Worm (Caenorhabditis elegans) whole organism, L2 larva: Measurements from ENCODE around the gene glb-14.

Source experiments
- F13H6.1 ChIP-seq: sonication (generic microtip); optimal IDR thresholded peaks from 2 replicates; lab custom pipeline; 2016; ENCODE audit warnings: missing genetic modification characterization, missing compliant biosample characterization
- ZK546.5 ChIP-seq: sonication (generic microtip); optimal IDR thresholded peaks from 2 replicates; lab custom pipeline; 2017; ENCODE audit warnings: missing biosample characterization, missing genetic modification characterization
- alr-1 ChIP-seq: fragments of 150-350 bp; optimal IDR thresholded peaks from 2 replicates; lab custom pipeline; 2014; ENCODE audit warnings: missing biosample characterization, missing genetic modification characterization
- aly-2 ChIP-seq: fragments of 150-350 bp; optimal IDR thresholded peaks from 2 replicates; lab custom pipeline; 2014; ENCODE audit warnings: missing biosample characterization, missing genetic modification characterization
- ama-1 ChIP-seq: fragments of 150-350 bp; optimal IDR thresholded peaks from 2 replicates; lab custom pipeline; 2018; ENCODE audit warnings: inconsistent platforms
- blmp-1 ChIP-seq: sonication (generic microtip); optimal IDR thresholded peaks from 2 replicates; lab custom pipeline; 2017; ENCODE audit warnings: missing genetic modification characterization, mild to moderate bottlenecking, missing compliant biosample characterization, antibody characterized with exemption, moderate library complexity; ENCODE audit not compliant: insufficient read depth
- ceh-16 ChIP-seq: fragments of 150-350 bp; optimal IDR thresholded peaks from 2 replicates; lab custom pipeline; 2014; ENCODE audit warnings: missing biosample characterization, missing genetic modification characterization
- crh-2 ChIP-seq: sonication (generic microtip); optimal IDR thresholded peaks from 2 replicates; lab custom pipeline; 2017; ENCODE audit warnings: missing biosample characterization, missing genetic modification characterization
- dmd-4 ChIP-seq: sonication (generic microtip); optimal IDR thresholded peaks from 2 replicates; lab custom pipeline; 2017; ENCODE audit warnings: missing biosample characterization, missing genetic modification characterization
- egl-27 ChIP-seq: sonication (generic microtip); optimal IDR thresholded peaks from 3 replicates; lab custom pipeline; 2017; ENCODE audit warnings: missing biosample characterization, missing genetic modification reagents, missing genetic modification characterization
- elt-1 ChIP-seq: fragments of 150-350 bp; optimal IDR thresholded peaks from 2 replicates; lab custom pipeline; 2014; ENCODE audit warnings: missing biosample characterization, missing genetic modification characterization
- gmeb-1 ChIP-seq: fragments of 150-350 bp; optimal IDR thresholded peaks from 2 replicates; lab custom pipeline; 2014; ENCODE audit warnings: missing biosample characterization, missing genetic modification characterization
- lin-11 ChIP-seq: fragments of 150-350 bp; sonication (generic microtip); optimal IDR thresholded peaks from 2 replicates; lab custom pipeline; 2014; ENCODE audit warnings: missing biosample characterization, missing genetic modification characterization, inconsistent platforms, mixed read lengths
- lin-13 ChIP-seq: fragments of 150-350 bp; optimal IDR thresholded peaks from 2 replicates; lab custom pipeline; 2014; ENCODE audit warnings: missing biosample characterization, missing genetic modification reagents, missing genetic modification characterization
- lin-39 ChIP-seq: fragments of 150-350 bp; optimal IDR thresholded peaks from 2 replicates; lab custom pipeline; 2014; ENCODE audit warnings: missing biosample characterization, missing genetic modification reagents, missing genetic modification characterization
- lsy-2 ChIP-seq, 2 experiments: fragments of 150-350 bp in 1 of 2; sonication (generic microtip) in 1 of 2; optimal IDR thresholded peaks; 2 replicates each; lab custom pipeline; 2014 to 2017; ENCODE audit warnings: missing biosample characterization in 2 of 2, missing genetic modification characterization in 2 of 2
- mab-5 ChIP-seq: fragments of 150-350 bp; optimal IDR thresholded peaks from 2 replicates; lab custom pipeline; 2014; ENCODE audit warnings: missing biosample characterization, missing genetic modification characterization
- mbf-1 ChIP-seq: sonication (generic microtip); optimal IDR thresholded peaks from 2 replicates; lab custom pipeline; 2017; ENCODE audit warnings: missing biosample characterization, missing genetic modification characterization
- mdl-1 ChIP-seq, 2 experiments: fragments of 150-350 bp in 1 of 2; sonication (generic microtip) in 1 of 2; optimal IDR thresholded peaks; 2 replicates each; lab custom pipeline; 2017; ENCODE audit warnings: missing biosample characterization in 2 of 2, missing genetic modification characterization in 2 of 2
- nhr-11 ChIP-seq: fragments of 150-350 bp; optimal IDR thresholded peaks from 2 replicates; lab custom pipeline; 2014; ENCODE audit warnings: missing biosample characterization, missing genetic modification characterization
- nhr-129 ChIP-seq: fragments of 150-350 bp; optimal IDR thresholded peaks from 2 replicates; lab custom pipeline; 2014; ENCODE audit warnings: missing biosample characterization, missing genetic modification characterization
- nhr-21 ChIP-seq: fragments of 150-350 bp; optimal IDR thresholded peaks from 2 replicates; lab custom pipeline; 2014; ENCODE audit warnings: missing biosample characterization, missing genetic modification characterization
- nhr-23 ChIP-seq: fragments of 150-350 bp; optimal IDR thresholded peaks from 2 replicates; lab custom pipeline; 2014; ENCODE audit warnings: missing biosample characterization, missing genetic modification reagents, missing genetic modification characterization
- nhr-237 ChIP-seq: fragments of 150-350 bp; optimal IDR thresholded peaks from 2 replicates; lab custom pipeline; 2014; ENCODE audit warnings: missing biosample characterization, missing genetic modification characterization
- nhr-25 ChIP-seq: fragments of 150-350 bp; sonication (generic microtip); optimal IDR thresholded peaks from 3 replicates; lab custom pipeline; 2014; ENCODE audit warnings: missing biosample characterization, missing genetic modification characterization
- nhr-6 ChIP-seq: fragments of 150-350 bp; optimal IDR thresholded peaks from 2 replicates; lab custom pipeline; 2014; ENCODE audit warnings: missing biosample characterization, missing genetic modification characterization
- nhr-77 ChIP-seq: fragments of 150-350 bp; optimal IDR thresholded peaks from 2 replicates; lab custom pipeline; 2014; ENCODE audit warnings: missing biosample characterization, missing genetic modification characterization
- peb-1 ChIP-seq: fragments of 150-350 bp; optimal IDR thresholded peaks from 2 replicates; lab custom pipeline; 2014; ENCODE audit warnings: missing biosample characterization, missing genetic modification characterization
- sem-4 ChIP-seq: fragments of 150-350 bp; optimal IDR thresholded peaks from 2 replicates; lab custom pipeline; 2014; ENCODE audit warnings: missing biosample characterization, missing genetic modification reagents, missing genetic modification characterization
- skn-1 ChIP-seq: sonication (generic microtip); optimal IDR thresholded peaks from 2 replicates; lab custom pipeline; 2017; ENCODE audit warnings: missing biosample characterization, missing genetic modification characterization
- sma-3 ChIP-seq: sonication (generic microtip); optimal IDR thresholded peaks from 2 replicates; lab custom pipeline; 2016; ENCODE audit warnings: missing genetic modification reagents, missing genetic modification characterization, missing compliant biosample characterization
- sma-9 ChIP-seq, 2 experiments: fragments of 150-350 bp in 1 of 2; sonication (generic microtip) in 1 of 2; optimal IDR thresholded peaks; 2 replicates each; lab custom pipeline; 2014 to 2016; ENCODE audit warnings: missing genetic modification characterization in 2 of 2, mild to moderate bottlenecking in 1 of 2, missing biosample characterization in 1 of 2, missing compliant biosample characterization in 1 of 2, missing genetic modification reagents in 1 of 2, moderate library complexity in 1 of 2
- snpc-4 ChIP-seq: fragments of 150-350 bp; optimal IDR thresholded peaks from 2 replicates; lab custom pipeline; 2014; ENCODE audit warnings: missing biosample characterization, missing genetic modification characterization
- unc-39 ChIP-seq: fragments of 150-350 bp; optimal IDR thresholded peaks from 2 replicates; lab custom pipeline; 2014; ENCODE audit warnings: missing biosample characterization, missing genetic modification characterization
- unc-55 ChIP-seq: fragments of 150-350 bp; sonication (generic microtip); optimal IDR thresholded peaks from 3 replicates; lab custom pipeline; 2014; ENCODE audit warnings: missing biosample characterization, missing genetic modification reagents, missing genetic modification characterization
- unc-62 ChIP-seq: fragments of 150-350 bp; optimal IDR thresholded peaks from 2 replicates; lab custom pipeline; 2014; ENCODE audit warnings: missing biosample characterization, missing genetic modification reagents, missing genetic modification characterization
- zag-1 ChIP-seq: fragments of 150-350 bp; optimal IDR thresholded peaks from 2 replicates; lab custom pipeline; 2014; ENCODE audit warnings: missing biosample characterization, missing genetic modification characterization
- ztf-11 ChIP-seq: sonication (generic microtip); optimal IDR thresholded peaks from 2 replicates; lab custom pipeline; 2017; ENCODE audit warnings: missing biosample characterization, missing genetic modification characterization
- ztf-4 ChIP-seq: fragments of 150-350 bp; optimal IDR thresholded peaks from 2 replicates; lab custom pipeline; 2014; ENCODE audit warnings: missing biosample characterization, missing genetic modification characterization

The glb-14 gene

ce11 chrV:15550408-15550807, 5.6 kb upstream of the glb-14 start:
- no peak for TF ChIP-seq aly-2
- no peak for TF ChIP-seq unc-62
- no peak for TF ChIP-seq ztf-4 (tag; lab: Kevin White, UChicago)
- TF ChIP-seq snpc-4 (tag; lab: Kevin White, UChicago) = no peak
- no peak for TF ChIP-seq nhr-25 (tag; lab: Kevin White, UChicago)
- TF ChIP-seq unc-55 (GFP tag; lab: Kevin White, UChicago) = no peak
- no peak for TF ChIP-seq nhr-237 (tag; lab: Kevin White, UChicago)
- TF ChIP-seq gmeb-1 (tag; lab: Kevin White, UChicago) = no peak
- TF ChIP-seq nhr-23 (tag; lab: Kevin White, UChicago) = no peak
- no peak for TF ChIP-seq sma-3 (GFP tag; lab: Kevin White, UChicago)
- TF ChIP-seq mdl-1 (tag; optimal IDR thresholded peaks at IDR 0.05; lab: Kevin White, UChicago) = no peak
- no peak for TF ChIP-seq nhr-21 (tag; lab: Kevin White, UChicago)

DNA sequence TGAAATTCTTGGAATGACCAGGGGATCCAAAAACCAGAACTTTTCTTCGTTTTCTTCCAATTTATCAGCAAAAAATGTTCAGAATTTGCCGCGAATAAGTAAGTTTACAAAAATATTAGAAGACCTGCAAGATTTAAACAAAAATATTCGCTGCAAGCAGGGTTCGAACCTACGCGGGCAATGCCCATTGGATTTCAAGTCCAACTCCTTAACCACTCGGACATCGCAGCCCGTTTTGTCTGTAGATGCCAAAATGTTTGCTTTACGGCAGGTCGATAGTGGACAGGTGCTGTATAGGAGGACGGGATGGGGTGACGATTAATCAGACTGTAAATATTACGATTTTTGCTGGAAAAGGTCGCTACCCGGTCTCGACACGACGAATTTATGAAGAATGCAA, 2.9 kb upstream of the glb-14 start:
- TF ChIP-seq ztf-4 (tag; lab: Kevin White, UChicago) (no peak), ZK546.5 (tag; lab: Kevin White, UChicago) (no peak), sma-9 (GFP tag; optimal IDR thresholded peaks at IDR 0.05; lab: Kevin White, UChicago) (no peak), sma-9 (tag; optimal IDR thresholded peaks at IDR 0.05; lab: Kevin White, UChicago) (no peak), unc-62 (no peak), nhr-25 (tag; lab: Kevin White, UChicago) (no peak), aly-2 (no peak), mbf-1 (no peak), F13H6.1 (no peak), mdl-1 (tag; optimal IDR thresholded peaks at IDR 0.05; lab: Kevin White, UChicago) (no peak), sma-3 (GFP tag; lab: Kevin White, UChicago) (no peak), crh-2 (tag; lab: Kevin White, UChicago) (no peak), alr-1 (tag; lab: Kevin White, UChicago) (no peak), mab-5 (tag; lab: Kevin White, UChicago) (no peak), gmeb-1 (tag; lab: Kevin White, UChicago) (no peak)

- TF ChIP-seq dmd-4 (tag; lab: Kevin White, UChicago) = no peak
- no peak for TF ChIP-seq ama-1 (lab: Kevin White, UChicago)
- TF ChIP-seq lin-11 (tag; lab: Kevin White, UChicago) = no peak
- TF ChIP-seq nhr-77 (tag; lab: Kevin White, UChicago) = no peak
- no peak for TF ChIP-seq sem-4
Observed at ce11 chrV:15543252-15543651, 1.5 kb downstream of the glb-14 start.

- TF ChIP-seq nhr-11 (tag; lab: Kevin White, UChicago) (no peak), ZK546.5 (tag; lab: Kevin White, UChicago) (no peak), aly-2 (no peak), nhr-6 (no peak), blmp-1 (tag; lab: Kevin White, UChicago) (no peak), snpc-4 (tag; lab: Kevin White, UChicago) (no peak), egl-27 (tag; lab: Kevin White, UChicago) (no peak), ceh-16 (no peak), nhr-21 (tag; lab: Kevin White, UChicago) (no peak), zag-1 (tag; lab: Kevin White, UChicago) (no peak), alr-1 (tag; lab: Kevin White, UChicago) (no peak), skn-1 (tag; lab: Kevin White, UChicago) (no peak)
- TF ChIP-seq, all 48 proteins: peak for 0
Observed at ce11 chrV:15537923-15538322, 6.9 kb downstream of the glb-14 start, which contains the start of gene prde-1. TSS of gene prde-1 (plus strand) at chrV:15538244.

DNA sequence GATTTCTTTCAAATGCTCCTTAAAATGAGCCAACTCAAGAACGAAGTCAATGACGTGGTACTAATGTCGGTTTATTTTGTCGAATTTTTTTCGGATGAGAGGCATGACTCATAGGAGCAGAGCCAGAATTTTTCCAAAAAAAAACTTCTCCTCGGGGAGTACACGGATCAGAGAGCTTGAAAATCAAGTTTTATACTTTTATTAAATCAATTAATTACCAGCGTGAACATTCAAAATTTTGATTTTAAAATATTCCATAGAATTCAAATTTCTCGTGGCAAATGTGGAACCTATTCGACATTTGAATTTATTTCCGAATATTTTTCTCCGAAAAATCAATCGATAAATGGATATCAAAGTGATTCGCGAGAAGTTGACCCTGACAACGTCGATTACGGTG, 8.5 kb downstream of the glb-14 start, which contains the start of gene F21A3.4:
F21A3.4 (plus strand) TSS at position 301 of the 400 bp plus-strand sequence.
- no peak for TF ChIP-seq lin-39 (tag; lab: Kevin White, UChicago)
- TF ChIP-seq blmp-1 (tag; lab: Kevin White, UChicago) = no peak
- no peak for TF ChIP-seq mab-5 (tag; lab: Kevin White, UChicago)
- TF ChIP-seq sma-3 (GFP tag; lab: Kevin White, UChicago) = no peak
- no peak for TF ChIP-seq snpc-4 (tag; lab: Kevin White, UChicago)
- TF ChIP-seq skn-1 (tag; lab: Kevin White, UChicago) = no peak
- TF ChIP-seq peb-1 = no peak
- no peak for TF ChIP-seq alr-1 (tag; lab: Kevin White, UChicago)
- TF ChIP-seq lin-13 (GFP tag; lab: Kevin White, UChicago) = no peak
- no peak for TF ChIP-seq elt-1 (tag; lab: Kevin White, UChicago)
- TF ChIP-seq lsy-2 (tag; optimal IDR thresholded peaks at IDR 0.05; lab: Kevin White, UChicago) = no peak
- TF ChIP-seq nhr-129 (tag; lab: Kevin White, UChicago) = no peak
- no peak for TF ChIP-seq nhr-77 (tag; lab: Kevin White, UChicago)
- no peak for TF ChIP-seq ztf-11 (tag; lab: Kevin White, UChicago)
- TF ChIP-seq unc-39 (tag; lab: Kevin White, UChicago) = no peak
- TF ChIP-seq ZK546.5 (tag; lab: Kevin White, UChicago) = no peak
- no peak for TF ChIP-seq nhr-237 (tag; lab: Kevin White, UChicago)
- no peak for TF ChIP-seq nhr-25 (tag; lab: Kevin White, UChicago)
